Worm (Caenorhabditis elegans) whole organism, young adult: ENCODE data around the gene nspc-10.
A peak's percentile ranks its signal among the peaks of the same experiment; 100 is the strongest.

ENCODE experiments used
- B0035.1 ChIP-seq: sonication (generic microtip); optimal IDR thresholded peaks from 2 replicates; lab custom pipeline; 2016; ENCODE audit warnings: missing genetic modification characterization, mild to moderate bottlenecking, missing compliant biosample characterization, missing genotype, missing genetic modification reagents
- B0261.1 ChIP-seq: sonication (generic microtip); optimal IDR thresholded peaks from 2 replicates; lab custom pipeline; 2016; ENCODE audit warnings: mild to moderate bottlenecking, missing genetic modification characterization, moderate library complexity, missing compliant biosample characterization
- F37B4.10 ChIP-seq: fragments of 200-800 bp; sonication (Bioruptor generic); IDR thresholded peaks from 2 replicates; pipeline ENCODE4 v1.3.6; 2022; ENCODE audit warnings: missing genetic modification characterization, missing compliant biosample characterization
- F49E8.2 ChIP-seq: sonication (generic microtip); optimal IDR thresholded peaks from 3 replicates; lab custom pipeline; 2017; ENCODE audit warnings: missing genetic modification characterization, mild to moderate bottlenecking, missing compliant biosample characterization, antibody characterized with exemption, moderate library complexity; ENCODE audit not compliant: insufficient read depth
- T26A5.8 ChIP-seq: sonication (generic microtip); optimal IDR thresholded peaks from 2 replicates; lab custom pipeline; 2016; ENCODE audit warnings: missing genetic modification characterization, missing compliant biosample characterization
- Y53F4B.3 ChIP-seq: fragments of 200-800 bp; sonication (Bioruptor generic); IDR thresholded peaks from 2 replicates; pipeline ENCODE4 v1.3.6; 2022; ENCODE audit warnings: missing genetic modification reagents, missing genetic modification characterization, missing compliant biosample characterization
- Y67H2A.10 ChIP-seq: fragments of 200-800 bp; sonication (Bioruptor generic); conservative IDR thresholded peaks from 2 replicates; pipeline ENCODE4 v1.3.6; 2022; ENCODE audit warnings: missing genetic modification reagents, missing genetic modification characterization, missing compliant biosample characterization
- ZK185.1 ChIP-seq: sonication (generic microtip); optimal IDR thresholded peaks from 2 replicates; lab custom pipeline; 2016; ENCODE audit warnings: mild to moderate bottlenecking, missing genetic modification characterization, missing compliant biosample characterization; ENCODE audit not compliant: poor library complexity, severe bottlenecking
- ama-1 ChIP-seq, 3 experiments: fragments of 150-350 bp in 1 of 3; sonication (generic microtip) in 2 of 3; optimal IDR thresholded peaks; 2 replicates each; lab custom pipeline; 2014 to 2018; ENCODE audit warnings: missing biosample characterization in 2 of 3, missing genetic modification characterization in 2 of 3, missing genetic modification reagents in 2 of 3
- attf-3 ChIP-seq: fragments of 200-800 bp; sonication (Bioruptor generic); conservative IDR thresholded peaks from 2 replicates; pipeline ENCODE4 v1.3.6; 2022; ENCODE audit warnings: missing genetic modification reagents, missing genetic modification characterization, missing compliant biosample characterization
- attf-6 ChIP-seq: fragments of 200-800 bp; sonication (Bioruptor generic); IDR thresholded peaks from 2 replicates; pipeline ENCODE4 v1.3.6; 2022; ENCODE audit warnings: missing genetic modification reagents, missing genetic modification characterization, missing compliant biosample characterization
- cebp-1 ChIP-seq, 2 experiments: fragments of 200-800 bp in 1 of 2; sonication (Bioruptor generic) in 1 of 2; sonication (generic microtip) in 1 of 2; IDR thresholded peaks in 1 of 2; optimal IDR thresholded peaks in 1 of 2; 2 replicates each; pipeline versions ENCODE4 v1.3.6 to Lab custom; 2017 to 2022; ENCODE audit warnings: missing compliant biosample characterization in 2 of 2, missing genetic modification characterization in 2 of 2, mild to moderate bottlenecking in 1 of 2, missing genetic modification reagents in 1 of 2, moderate library complexity in 1 of 2
- ceh-27 ChIP-seq: fragments of 200-800 bp; sonication (Bioruptor generic); optimal IDR thresholded peaks from 2 replicates; lab custom pipeline; 2018; ENCODE audit warnings: mild to moderate bottlenecking, missing genetic modification characterization, moderate library complexity, missing compliant biosample characterization
- chd-7 ChIP-seq: sonication (generic microtip); optimal IDR thresholded peaks from 2 replicates; lab custom pipeline; 2016; ENCODE audit warnings: mild to moderate bottlenecking, missing genetic modification characterization, moderate library complexity, missing compliant biosample characterization
- die-1 ChIP-seq: sonication (generic microtip); optimal IDR thresholded peaks from 2 replicates; lab custom pipeline; 2016; ENCODE audit warnings: missing genotype, mild to moderate bottlenecking, missing genetic modification characterization, missing compliant biosample characterization
- efl-1 ChIP-seq: fragments of 150-350 bp; optimal IDR thresholded peaks from 2 replicates; lab custom pipeline; 2014; ENCODE audit warnings: missing biosample characterization, missing genetic modification reagents, missing genetic modification characterization
- ekl-4 ChIP-seq: fragments of 200-800 bp; sonication (Bioruptor generic); IDR thresholded peaks from 2 replicates; pipeline ENCODE4 v1.3.6; 2022; ENCODE audit warnings: missing genetic modification reagents, missing genetic modification characterization, missing compliant biosample characterization
- fkh-3 ChIP-seq: sonication (generic microtip); optimal IDR thresholded peaks from 2 replicates; lab custom pipeline; 2016; ENCODE audit warnings: mild to moderate bottlenecking, missing genetic modification characterization, missing compliant biosample characterization
- gei-17 ChIP-seq: fragments of 200-800 bp; sonication (Bioruptor generic); optimal IDR thresholded peaks from 2 replicates; lab custom pipeline; 2018; ENCODE audit warnings: mild to moderate bottlenecking, missing genetic modification characterization, missing compliant biosample characterization
- him-1 ChIP-seq: sonication (generic microtip); optimal IDR thresholded peaks from 2 replicates; lab custom pipeline; 2016; ENCODE audit warnings: missing genotype, missing genetic modification reagents, missing genetic modification characterization, missing compliant biosample characterization
- hlh-12 ChIP-seq: sonication (generic microtip); optimal IDR thresholded peaks from 2 replicates; lab custom pipeline; 2016; ENCODE audit warnings: missing genetic modification characterization, missing compliant biosample characterization
- hmg-1.2 ChIP-seq: fragments of 200-800 bp; sonication (Bioruptor generic); IDR thresholded peaks from 2 replicates; pipeline ENCODE4 v1.3.6; 2022; ENCODE audit warnings: missing genetic modification reagents, missing genetic modification characterization, missing compliant biosample characterization
- hrde-1 ChIP-seq: sonication (generic microtip); optimal IDR thresholded peaks from 2 replicates; lab custom pipeline; 2016; ENCODE audit warnings: missing genetic modification characterization, mild to moderate bottlenecking, missing compliant biosample characterization, moderate library complexity, missing genotype, missing genetic modification reagents, borderline replicate concordance
- let-607 ChIP-seq, 2 experiments: fragments of 200-800 bp in 1 of 2; sonication (Bioruptor generic) in 1 of 2; sonication (generic microtip) in 1 of 2; optimal IDR thresholded peaks; 2 replicates each; lab custom pipeline; 2016 to 2018; ENCODE audit warnings: mild to moderate bottlenecking in 2 of 2, missing compliant biosample characterization in 2 of 2, missing genetic modification characterization in 2 of 2, moderate library complexity in 2 of 2, missing genotype in 1 of 2
- lin-40 ChIP-seq: sonication (generic microtip); optimal IDR thresholded peaks from 2 replicates; lab custom pipeline; 2016; ENCODE audit warnings: missing genetic modification characterization, mild to moderate bottlenecking, missing compliant biosample characterization, missing genotype, missing genetic modification reagents
- lir-1 ChIP-seq: fragments of 200-800 bp; sonication (Bioruptor generic); conservative IDR thresholded peaks from 2 replicates; pipeline ENCODE4 v1.3.6; 2022; ENCODE audit warnings: missing genetic modification reagents, missing genetic modification characterization, missing compliant biosample characterization
- madf-10 ChIP-seq: sonication (generic microtip); optimal IDR thresholded peaks from 2 replicates; lab custom pipeline; 2016; ENCODE audit warnings: mild to moderate bottlenecking, missing genetic modification characterization, missing compliant biosample characterization
- madf-6 ChIP-seq: fragments of 200-800 bp; sonication (Bioruptor generic); IDR thresholded peaks from 2 replicates; pipeline ENCODE4 v1.3.6; 2022; ENCODE audit warnings: missing genetic modification reagents, missing genetic modification characterization, missing compliant biosample characterization
- madf-8 ChIP-seq: fragments of 200-800 bp; sonication (Bioruptor generic); conservative IDR thresholded peaks from 2 replicates; pipeline ENCODE4 v1.3.6; 2022; ENCODE audit warnings: missing genetic modification reagents, missing genetic modification characterization, missing compliant biosample characterization
- mxl-1 ChIP-seq: sonication (generic microtip); optimal IDR thresholded peaks from 2 replicates; lab custom pipeline; 2016; ENCODE audit warnings: missing genetic modification characterization, missing compliant biosample characterization
- nfya-2 ChIP-seq: fragments of 200-800 bp; sonication (Bioruptor generic); IDR thresholded peaks from 2 replicates; pipeline ENCODE4 v1.3.6; 2022; ENCODE audit warnings: missing genetic modification reagents, missing genetic modification characterization, missing compliant biosample characterization
- nhr-90 ChIP-seq: sonication (generic microtip); optimal IDR thresholded peaks from 2 replicates; lab custom pipeline; 2016; ENCODE audit warnings: missing genotype, mild to moderate bottlenecking, missing genetic modification characterization, missing compliant biosample characterization
- sdz-38 ChIP-seq: sonication (generic microtip); optimal IDR thresholded peaks from 2 replicates; lab custom pipeline; 2016; ENCODE audit warnings: missing genotype, missing genetic modification characterization, missing compliant biosample characterization
- snpc-1.1 ChIP-seq: sonication (generic microtip); optimal IDR thresholded peaks from 2 replicates; lab custom pipeline; 2017; ENCODE audit warnings: missing genetic modification characterization, mild to moderate bottlenecking, missing compliant biosample characterization, antibody characterized with exemption, moderate library complexity, missing genotype, missing genetic modification reagents; ENCODE audit not compliant: insufficient read depth
- tbp1 ChIP-seq: fragments of 200-800 bp; sonication (Bioruptor generic); optimal IDR thresholded peaks from 2 replicates; lab custom pipeline; 2018; ENCODE audit warnings: mild to moderate bottlenecking, missing genetic modification characterization, missing compliant biosample characterization
- zim-3 ChIP-seq: sonication (generic microtip); optimal IDR thresholded peaks from 2 replicates; lab custom pipeline; 2017; ENCODE audit warnings: mild to moderate bottlenecking, missing genetic modification characterization, moderate library complexity, missing compliant biosample characterization
- ztf-22 ChIP-seq: fragments of 200-800 bp; sonication (Bioruptor generic); optimal IDR thresholded peaks from 2 replicates; lab custom pipeline; 2018; ENCODE audit warnings: mild to moderate bottlenecking, missing genetic modification characterization, moderate library complexity, missing compliant biosample characterization
- ztf-26 ChIP-seq: sonication (generic microtip); optimal IDR thresholded peaks from 2 replicates; lab custom pipeline; 2017; ENCODE audit warnings: missing genetic modification characterization, missing compliant biosample characterization
- ztf-6 ChIP-seq: fragments of 200-800 bp; sonication (Bioruptor generic); IDR thresholded peaks from 2 replicates; pipeline ENCODE4 v1.3.6; 2022; ENCODE audit warnings: missing genetic modification reagents, missing genetic modification characterization, missing compliant biosample characterization

The nspc-10 gene

ce11 chrX:12362951-12363486 is 19.6 kb downstream of the nspc-10 start (continued):
- peak; percentile 51 for TF ChIP-seq hrde-1 (tag; lab: Kevin White, UChicago)
- TF ChIP-seq ceh-27 (GFP tag; lab: Kevin White, UChicago) = peak; percentile 98
- TF ChIP-seq fkh-3 (tag; lab: Kevin White, UChicago) = no peak
- peak; percentile 78 for TF ChIP-seq cebp-1 (GFP tag; IDR thresholded peaks at IDR 0.05; lab: Robert Waterston, UW)
- TF ChIP-seq cebp-1 (tag; optimal IDR thresholded peaks at IDR 0.05; lab: Kevin White, UChicago) = peak; percentile 96
- peak; percentile 73 for TF ChIP-seq ekl-4 (GFP tag; lab: Robert Waterston, UW)

- TF ChIP-seq hmg-1.2 (GFP tag; lab: Robert Waterston, UW) = peak; percentile 27; the same call in 1 of the 2 replicates
- TF ChIP-seq let-607 (tag; optimal IDR thresholded peaks at IDR 0.05; lab: Kevin White, UChicago) = no peak
These were observed 21.4 kb downstream of the nspc-10 start, which contains the start of gene F19H6.5 for ce11 chrX:12364804-12365203. Gene F19H6.5, minus strand, starts transcription at chrX:12364904.

- TF ChIP-seq efl-1 (GFP tag; lab: Kevin White, UChicago) (peak; percentile 42), mxl-1 (tag; lab: Kevin White, UChicago) (no peak), madf-8 (GFP tag; lab: Robert Waterston, UW) (0 out of 2 replicates have a peak, but pooled peaks have one; percentile 15), madf-6 (GFP tag; lab: Robert Waterston, UW) (peak; percentile 61; the same call in 1 of the 2 replicates)
These were observed 22.0 kb downstream of the nspc-10 start, which contains the start of gene F19H6.4 for ce11 chrX:12365388-12365787. Gene F19H6.4, plus strand, starts transcription at chrX:12365688.

ce11 chrX:12367498-12367897 is 24.1 kb downstream of the nspc-10 start:
- TF ChIP-seq lin-40 (tag; lab: Kevin White, UChicago) = no peak
- TF ChIP-seq hlh-12 (tag; lab: Kevin White, UChicago) = no peak
- TF ChIP-seq him-1 = peak; percentile 86
- TF ChIP-seq gei-17 (GFP tag; lab: Kevin White, UChicago) = peak; percentile 59
- peak; percentile 5 for TF ChIP-seq snpc-1.1 (tag; lab: Kevin White, UChicago)
- no peak for TF ChIP-seq Y67H2A.10 (GFP tag; lab: Robert Waterston, UW)
- peak; percentile 67 for TF ChIP-seq ZK185.1 (tag; lab: Kevin White, UChicago)
- 0 out of 2 replicates have a peak, but pooled peaks have one; percentile 34 for TF ChIP-seq attf-6 (GFP tag; lab: Robert Waterston, UW)
- TF ChIP-seq lir-1 (GFP tag; lab: Robert Waterston, UW) = 0 out of 2 replicates have a peak, but pooled peaks have one; percentile 28
- peak; percentile 54 for TF ChIP-seq nhr-90 (tag; lab: Kevin White, UChicago)
- TF ChIP-seq ztf-26 (tag; lab: Kevin White, UChicago) = peak; percentile 8
- TF ChIP-seq attf-3 (GFP tag; lab: Robert Waterston, UW) = 0 out of 2 replicates have a peak, but pooled peaks have one; percentile 35
- TF ChIP-seq ekl-4 (GFP tag; lab: Robert Waterston, UW) = peak; percentile 41; the same call in 1 of the 2 replicates
- TF ChIP-seq ama-1 (optimal IDR thresholded peaks at IDR 0.05; lab: Kevin White, UChicago) = no peak
- peak in 1 of 2 experiments; percentile 48 for TF ChIP-seq ama-1 (GFP tag; optimal IDR thresholded peaks at IDR 0.05; lab: Kevin White, UChicago)
- peak; percentile 67 for TF ChIP-seq madf-10
- TF ChIP-seq ztf-6 = no peak
- peak; percentile 46; the same call in 1 of the 2 replicates for TF ChIP-seq Y53F4B.3 (GFP tag; lab: Robert Waterston, UW)
- peak; percentile 25 for TF ChIP-seq B0035.1
- TF ChIP-seq chd-7 = peak; percentile 30
- TF ChIP-seq die-1 (tag; lab: Kevin White, UChicago) = peak; percentile 80
- TF ChIP-seq T26A5.8 (tag; lab: Kevin White, UChicago) = peak; percentile 6
- TF ChIP-seq zim-3 (tag; lab: Kevin White, UChicago) = no peak
- TF ChIP-seq F37B4.10 (GFP tag; lab: Robert Waterston, UW) = no peak
- no peak for TF ChIP-seq nfya-2 (GFP tag; lab: Robert Waterston, UW)
- peak; percentile 75 for TF ChIP-seq ceh-27 (GFP tag; lab: Kevin White, UChicago)
- peak; percentile 95 for TF ChIP-seq tbp1 (GFP tag; lab: Kevin White, UChicago)
- no peak for TF ChIP-seq sdz-38 (tag; lab: Kevin White, UChicago)
- TF ChIP-seq B0261.1 (tag; lab: Kevin White, UChicago) = peak; percentile 94
- no peak for TF ChIP-seq F49E8.2 (tag; lab: Kevin White, UChicago)
- TF ChIP-seq ztf-22 (GFP tag; lab: Kevin White, UChicago) = no peak
- TF ChIP-seq hmg-1.2 (GFP tag; lab: Robert Waterston, UW) = peak; percentile 80
